Worm (Caenorhabditis elegans) whole organism, L2 larva: Measurements from ENCODE around the gene ugt-2.

Experiments
- ama-1 ChIP-seq: fragments of 150-350 bp; optimal IDR thresholded peaks from 2 replicates; lab custom pipeline; 2018; ENCODE audit warnings: inconsistent platforms
- ceh-82 ChIP-seq: fragments of 150-350 bp; optimal IDR thresholded peaks from 2 replicates; lab custom pipeline; 2014; ENCODE audit warnings: missing biosample characterization, missing genetic modification characterization
- lin-11 ChIP-seq: fragments of 150-350 bp; sonication (generic microtip); optimal IDR thresholded peaks from 2 replicates; lab custom pipeline; 2014; ENCODE audit warnings: missing biosample characterization, missing genetic modification characterization, inconsistent platforms, mixed read lengths
- nhr-12 ChIP-seq: fragments of 150-350 bp; optimal IDR thresholded peaks from 2 replicates; lab custom pipeline; 2014; ENCODE audit warnings: missing biosample characterization, missing genetic modification characterization
- unc-39 ChIP-seq: fragments of 150-350 bp; optimal IDR thresholded peaks from 2 replicates; lab custom pipeline; 2014; ENCODE audit warnings: missing biosample characterization, missing genetic modification characterization

ce11 chrV:10435198-10435597 lies 36.6 kb downstream of the ugt-2 start:
- no peak for TF ChIP-seq unc-39 (tag; lab: Kevin White, UChicago)
- TF ChIP-seq ama-1 (lab: Kevin White, UChicago) = no peak
- no peak for TF ChIP-seq lin-11 (tag; lab: Kevin White, UChicago)
- no peak for TF ChIP-seq ceh-82
- TF ChIP-seq nhr-12 (tag; lab: Kevin White, UChicago) = no peak
